Worm (Caenorhabditis elegans): Measurements from ENCODE around the gene mes-6.

- no peak for TF ChIP-seq unc-62 (GFP tag; optimal IDR thresholded peaks at IDR 0.05)
- TF ChIP-seq F13H6.1 (tag; optimal IDR thresholded peaks at IDR 0.05): no peak
- no peak for TF ChIP-seq aly-2 (tag; optimal IDR thresholded peaks at IDR 0.05)
- no peak for TF ChIP-seq ama-1 (optimal IDR thresholded peaks at IDR 0.05)
- TF ChIP-seq lin-13 (GFP tag; optimal IDR thresholded peaks at IDR 0.05): no peak
These were observed 15.5 kb downstream of the mes-6 start for ce11 chrIV:8526579-8526978.
